Worm (Caenorhabditis elegans) whole organism, young adult: ENCODE results near the gene srx-85.

ENCODE experiments used
- B0336.3 ChIP-seq: fragments of 200-800 bp; sonication (Bioruptor generic); IDR thresholded peaks from 2 replicates; pipeline ENCODE4 v1.3.6; 2022; ENCODE audit warnings: missing genetic modification characterization, missing compliant biosample characterization
- C06A6.2 ChIP-seq: fragments of 200-800 bp; sonication (Bioruptor generic); conservative IDR thresholded peaks from 2 replicates; pipeline ENCODE4 v1.3.6; 2022; ENCODE audit warnings: missing genetic modification characterization, missing compliant biosample characterization
- F10E7.11 ChIP-seq: sonication (generic microtip); optimal IDR thresholded peaks from 2 replicates; lab custom pipeline; 2017; ENCODE audit warnings: mild to moderate bottlenecking, missing genetic modification characterization, moderate library complexity, missing compliant biosample characterization
- F37B4.10 ChIP-seq: fragments of 200-800 bp; sonication (Bioruptor generic); IDR thresholded peaks from 2 replicates; pipeline ENCODE4 v1.3.6; 2022; ENCODE audit warnings: missing genetic modification characterization, missing compliant biosample characterization
- F57C9.4 ChIP-seq: sonication (generic microtip); optimal IDR thresholded peaks from 2 replicates; lab custom pipeline; 2017; ENCODE audit warnings: mild to moderate bottlenecking, missing genetic modification characterization, missing compliant biosample characterization
- K12H6.12 ChIP-seq: fragments of 200-800 bp; sonication (Bioruptor generic); optimal IDR thresholded peaks from 2 replicates; lab custom pipeline; 2018; ENCODE audit warnings: mild to moderate bottlenecking, missing genetic modification characterization, missing compliant biosample characterization
- T07F8.4 ChIP-seq: sonication (generic microtip); optimal IDR thresholded peaks from 2 replicates; lab custom pipeline; 2016; ENCODE audit warnings: mild to moderate bottlenecking, missing genetic modification characterization, moderate library complexity, missing compliant biosample characterization
- Y53G8AR.9 ChIP-seq: fragments of 200-800 bp; sonication (Bioruptor generic); conservative IDR thresholded peaks from 2 replicates; pipeline ENCODE4 v1.3.6; 2022; ENCODE audit warnings: missing genetic modification reagents, missing genetic modification characterization, missing compliant biosample characterization
- Y56A3A.18 ChIP-seq: fragments of 200-800 bp; sonication (Bioruptor generic); IDR thresholded peaks from 2 replicates; pipeline ENCODE4 v1.3.6; 2022; ENCODE audit warnings: missing genetic modification reagents, missing genetic modification characterization, missing compliant biosample characterization
- Y95B8A.8 ChIP-seq: fragments of 200-800 bp; sonication (Bioruptor generic); IDR thresholded peaks from 2 replicates; pipeline ENCODE4 v1.3.6; 2022; ENCODE audit warnings: missing genetic modification reagents, missing genetic modification characterization, missing compliant biosample characterization
- ZK185.1 ChIP-seq: sonication (generic microtip); optimal IDR thresholded peaks from 2 replicates; lab custom pipeline; 2016; ENCODE audit warnings: mild to moderate bottlenecking, missing genetic modification characterization, missing compliant biosample characterization; ENCODE audit not compliant: poor library complexity, severe bottlenecking
- akir-1 ChIP-seq: fragments of 200-800 bp; sonication (Bioruptor generic); optimal IDR thresholded peaks from 2 replicates; lab custom pipeline; 2018; ENCODE audit warnings: mild to moderate bottlenecking, missing genetic modification characterization, moderate library complexity, missing compliant biosample characterization
- aptf-2 ChIP-seq: fragments of 200-800 bp; sonication (Bioruptor generic); conservative IDR thresholded peaks from 2 replicates; pipeline ENCODE4 v1.3.6; 2022; ENCODE audit warnings: missing genetic modification reagents, missing genetic modification characterization, missing compliant biosample characterization
- athp-1 ChIP-seq: sonication (generic microtip); optimal IDR thresholded peaks from 2 replicates; lab custom pipeline; 2017; ENCODE audit warnings: mild to moderate bottlenecking, missing genetic modification characterization, missing compliant biosample characterization
- attf-5 ChIP-seq: fragments of 200-800 bp; sonication (Bioruptor generic); optimal IDR thresholded peaks from 2 replicates; lab custom pipeline; 2018; ENCODE audit warnings: mild to moderate bottlenecking, missing genetic modification characterization, missing compliant biosample characterization
- cebp-1 ChIP-seq, 2 experiments: fragments of 200-800 bp in 1 of 2; sonication (Bioruptor generic) in 1 of 2; sonication (generic microtip) in 1 of 2; IDR thresholded peaks in 1 of 2; optimal IDR thresholded peaks in 1 of 2; 2 replicates each; pipeline versions ENCODE4 v1.3.6 to Lab custom; 2017 to 2022; ENCODE audit warnings: missing compliant biosample characterization in 2 of 2, missing genetic modification characterization in 2 of 2, mild to moderate bottlenecking in 1 of 2, missing genetic modification reagents in 1 of 2, moderate library complexity in 1 of 2
- ceh-100 ChIP-seq: fragments of 200-800 bp; sonication (Bioruptor generic); IDR thresholded peaks from 2 replicates; pipeline ENCODE4 v1.3.6; 2022; ENCODE audit warnings: missing genetic modification reagents, missing genetic modification characterization, missing compliant biosample characterization
- ceh-27 ChIP-seq: fragments of 200-800 bp; sonication (Bioruptor generic); optimal IDR thresholded peaks from 2 replicates; lab custom pipeline; 2018; ENCODE audit warnings: mild to moderate bottlenecking, missing genetic modification characterization, moderate library complexity, missing compliant biosample characterization
- ceh-58 ChIP-seq: fragments of 200-800 bp; sonication (Bioruptor generic); IDR thresholded peaks from 2 replicates; pipeline ENCODE4 v1.3.6; 2022; ENCODE audit warnings: missing genetic modification characterization, missing compliant biosample characterization
- chd-7 ChIP-seq: sonication (generic microtip); optimal IDR thresholded peaks from 2 replicates; lab custom pipeline; 2016; ENCODE audit warnings: mild to moderate bottlenecking, missing genetic modification characterization, moderate library complexity, missing compliant biosample characterization
- efl-1 ChIP-seq: fragments of 150-350 bp; optimal IDR thresholded peaks from 2 replicates; lab custom pipeline; 2014; ENCODE audit warnings: missing biosample characterization, missing genetic modification reagents, missing genetic modification characterization
- egl-44 ChIP-seq: fragments of 200-800 bp; sonication (Bioruptor generic); IDR thresholded peaks from 2 replicates; pipeline ENCODE4 v1.3.6; 2022; ENCODE audit warnings: missing genetic modification reagents, missing genetic modification characterization, missing compliant biosample characterization
- ekl-4 ChIP-seq: fragments of 200-800 bp; sonication (Bioruptor generic); IDR thresholded peaks from 2 replicates; pipeline ENCODE4 v1.3.6; 2022; ENCODE audit warnings: missing genetic modification reagents, missing genetic modification characterization, missing compliant biosample characterization
- gei-17 ChIP-seq: fragments of 200-800 bp; sonication (Bioruptor generic); optimal IDR thresholded peaks from 2 replicates; lab custom pipeline; 2018; ENCODE audit warnings: mild to moderate bottlenecking, missing genetic modification characterization, missing compliant biosample characterization
- lag-1 ChIP-seq: fragments of 200-800 bp; sonication (Bioruptor generic); IDR thresholded peaks from 2 replicates; pipeline ENCODE4 v1.3.6; 2022; ENCODE audit warnings: missing genetic modification reagents, missing genetic modification characterization, missing compliant biosample characterization
- let-526 ChIP-seq: fragments of 200-800 bp; sonication (Bioruptor generic); IDR thresholded peaks from 2 replicates; pipeline ENCODE4 v1.3.6; 2022; ENCODE audit warnings: missing genetic modification reagents, missing genetic modification characterization, missing compliant biosample characterization
- lin-26 ChIP-seq: fragments of 200-800 bp; sonication (Bioruptor generic); IDR thresholded peaks from 2 replicates; pipeline ENCODE4 v1.3.6; 2022; ENCODE audit warnings: missing genetic modification reagents, missing genetic modification characterization, missing compliant biosample characterization
- lin-54 ChIP-seq: fragments of 200-800 bp; sonication (Bioruptor generic); optimal IDR thresholded peaks from 2 replicates; lab custom pipeline; 2018; ENCODE audit warnings: mild to moderate bottlenecking, missing genetic modification characterization, missing compliant biosample characterization
- lsl-1 ChIP-seq: fragments of 200-800 bp; sonication (Bioruptor generic); optimal IDR thresholded peaks from 2 replicates; lab custom pipeline; 2018; ENCODE audit warnings: mild to moderate bottlenecking, missing genetic modification characterization, moderate library complexity, missing compliant biosample characterization
- madf-10 ChIP-seq: sonication (generic microtip); optimal IDR thresholded peaks from 2 replicates; lab custom pipeline; 2016; ENCODE audit warnings: mild to moderate bottlenecking, missing genetic modification characterization, missing compliant biosample characterization
- madf-3 ChIP-seq: fragments of 200-800 bp; sonication (Bioruptor generic); IDR thresholded peaks from 2 replicates; pipeline ENCODE4 v1.3.6; 2022; ENCODE audit warnings: missing genetic modification reagents, missing genetic modification characterization, missing compliant biosample characterization
- mcd-1 ChIP-seq: fragments of 200-800 bp; sonication (Bioruptor generic); IDR thresholded peaks from 2 replicates; pipeline ENCODE4 v1.3.6; 2022; ENCODE audit warnings: missing genetic modification reagents, missing genetic modification characterization, missing compliant biosample characterization
- mes-4 ChIP-seq: sonication (generic microtip); optimal IDR thresholded peaks from 2 replicates; lab custom pipeline; 2016; ENCODE audit warnings: missing genotype, missing genetic modification characterization, missing compliant biosample characterization
- nfya-1 ChIP-seq: sonication (generic microtip); optimal IDR thresholded peaks from 2 replicates; lab custom pipeline; 2017; ENCODE audit warnings: antibody characterized with exemption, missing compliant biosample characterization, missing genetic modification characterization, borderline replicate concordance; ENCODE audit not compliant: insufficient read depth
- nfya-2 ChIP-seq: fragments of 200-800 bp; sonication (Bioruptor generic); IDR thresholded peaks from 2 replicates; pipeline ENCODE4 v1.3.6; 2022; ENCODE audit warnings: missing genetic modification reagents, missing genetic modification characterization, missing compliant biosample characterization
- nhr-120 ChIP-seq: fragments of 200-800 bp; sonication (Bioruptor generic); IDR thresholded peaks from 2 replicates; pipeline ENCODE4 v1.3.6; 2022; ENCODE audit warnings: missing genetic modification characterization, missing compliant biosample characterization
- nhr-179 ChIP-seq: sonication (generic microtip); optimal IDR thresholded peaks from 2 replicates; lab custom pipeline; 2016; ENCODE audit warnings: mild to moderate bottlenecking, missing genetic modification characterization, missing compliant biosample characterization
- pbrm-1 ChIP-seq: fragments of 200-800 bp; sonication (Bioruptor generic); IDR thresholded peaks from 2 replicates; pipeline ENCODE4 v1.3.6; 2022; ENCODE audit warnings: missing genetic modification reagents, missing genetic modification characterization, missing compliant biosample characterization
- rcor-1 ChIP-seq: fragments of 200-800 bp; sonication (Bioruptor generic); IDR thresholded peaks from 2 replicates; pipeline ENCODE4 v1.3.6; 2022; ENCODE audit warnings: missing genetic modification reagents, missing genetic modification characterization, missing compliant biosample characterization
- snpc-4 ChIP-seq, 5 experiments: fragments of 150-350 bp in 1 of 5; sonication (generic microtip) in 4 of 5; optimal IDR thresholded peaks; 2 replicates each; lab custom pipeline; 2014 to 2018; ENCODE audit warnings: missing genetic modification characterization in 5 of 5, missing biosample characterization in 3 of 5, antibody characterized with exemption in 2 of 5, mild to moderate bottlenecking in 2 of 5, missing compliant biosample characterization in 2 of 5, missing genotype in 2 of 5, moderate library complexity in 2 of 5, missing genetic modification reagents in 1 of 5
- unc-62 ChIP-seq: fragments of 150-350 bp; optimal IDR thresholded peaks from 2 replicates; lab custom pipeline; 2014; ENCODE audit warnings: missing biosample characterization, missing genetic modification reagents, missing genetic modification characterization
- xnd-1 ChIP-seq: sonication (generic microtip); optimal IDR thresholded peaks from 2 replicates; lab custom pipeline; 2016; ENCODE audit warnings: missing genotype, missing genetic modification reagents, missing genetic modification characterization, missing compliant biosample characterization
- ztf-18 ChIP-seq: sonication (generic microtip); optimal IDR thresholded peaks from 2 replicates; lab custom pipeline; 2016; ENCODE audit warnings: missing genotype, mild to moderate bottlenecking, missing genetic modification characterization, missing compliant biosample characterization
- ztf-22 ChIP-seq: fragments of 200-800 bp; sonication (Bioruptor generic); optimal IDR thresholded peaks from 2 replicates; lab custom pipeline; 2018; ENCODE audit warnings: mild to moderate bottlenecking, missing genetic modification characterization, moderate library complexity, missing compliant biosample characterization
- ztf-28 ChIP-seq: fragments of 200-800 bp; sonication (Bioruptor generic); IDR thresholded peaks from 2 replicates; pipeline ENCODE4 v1.3.6; 2022; ENCODE audit warnings: missing genetic modification reagents, missing genetic modification characterization, missing compliant biosample characterization

Gene srx-85

DNA sequence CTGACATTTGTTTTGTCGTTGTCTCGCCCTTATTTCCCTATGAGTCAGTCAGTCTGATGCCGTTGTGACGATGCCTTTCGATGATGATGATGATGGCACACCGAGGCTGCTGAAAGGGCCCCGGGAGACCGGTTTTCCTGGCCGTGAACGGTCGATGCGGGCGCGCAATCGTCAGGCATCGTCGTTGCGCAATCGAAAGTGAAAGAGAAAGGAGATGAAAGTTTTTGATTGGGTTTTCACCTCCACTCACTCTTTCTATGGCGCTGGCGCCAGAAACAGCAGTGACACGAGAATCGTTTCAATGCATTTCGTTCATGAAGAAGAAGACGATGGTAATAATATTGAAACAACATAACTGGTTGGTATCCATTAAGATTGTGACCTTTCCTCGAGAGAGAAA, 19.5 kb upstream of the srx-85 start (continued):
- TF ChIP-seq ceh-27 (peak; percentile 27), ztf-22 (GFP tag; lab: Kevin White, UChicago) (no peak), ztf-28 (GFP tag; lab: Robert Waterston, UW) (no peak), rcor-1 (GFP tag; lab: Robert Waterston, UW) (no peak), ztf-18 (tag; lab: Kevin White, UChicago) (no peak), attf-5 (GFP tag; lab: Kevin White, UChicago) (no peak), Y95B8A.8 (GFP tag; lab: Robert Waterston, UW) (no peak), ceh-100 (GFP tag; lab: Robert Waterston, UW) (no peak), mes-4 (tag; lab: Kevin White, UChicago) (no peak), F57C9.4 (tag; lab: Kevin White, UChicago) (no peak), akir-1 (peak; percentile 74), nhr-120 (GFP tag; lab: Robert Waterston, UW) (0 out of 2 replicates have a peak, but pooled peaks have one; percentile 75), B0336.3 (GFP tag; lab: Robert Waterston, UW) (no peak), madf-3 (GFP tag; lab: Robert Waterston, UW) (no peak), efl-1 (GFP tag; lab: Kevin White, UChicago) (no peak), Y53G8AR.9 (0 out of 2 replicates have a peak, but pooled peaks have one; percentile 19), lsl-1 (GFP tag; lab: Kevin White, UChicago) (no peak), pbrm-1 (peak; percentile 49; the same call in 1 of the 2 replicates), egl-44 (GFP tag; lab: Robert Waterston, UW) (no peak), lag-1 (GFP tag; lab: Robert Waterston, UW) (no peak), C06A6.2 (0 out of 2 replicates have a peak, but pooled peaks have one; percentile 37), K12H6.12 (tag; lab: Kevin White, UChicago) (no peak), xnd-1 (tag; lab: Kevin White, UChicago) (no peak), ceh-58 (0 out of 2 replicates have a peak, but pooled peaks have one; percentile 33), athp-1 (no peak), cebp-1 (GFP tag; IDR thresholded peaks at IDR 0.05; lab: Robert Waterston, UW) (no peak), cebp-1 (tag; optimal IDR thresholded peaks at IDR 0.05; lab: Kevin White, UChicago) (peak; percentile 16), T07F8.4 (no peak), chd-7 (tag; lab: Kevin White, UChicago) (no peak), nfya-1 (tag; lab: Kevin White, UChicago) (no peak), mcd-1 (GFP tag; lab: Robert Waterston, UW) (no peak; the same call in 1 of the 2 replicates), lin-26 (GFP tag; lab: Robert Waterston, UW) (0 out of 2 replicates have a peak, but pooled peaks have one; percentile 17)
- TF ChIP-seq, all 124 proteins: peak for 11

DNA sequence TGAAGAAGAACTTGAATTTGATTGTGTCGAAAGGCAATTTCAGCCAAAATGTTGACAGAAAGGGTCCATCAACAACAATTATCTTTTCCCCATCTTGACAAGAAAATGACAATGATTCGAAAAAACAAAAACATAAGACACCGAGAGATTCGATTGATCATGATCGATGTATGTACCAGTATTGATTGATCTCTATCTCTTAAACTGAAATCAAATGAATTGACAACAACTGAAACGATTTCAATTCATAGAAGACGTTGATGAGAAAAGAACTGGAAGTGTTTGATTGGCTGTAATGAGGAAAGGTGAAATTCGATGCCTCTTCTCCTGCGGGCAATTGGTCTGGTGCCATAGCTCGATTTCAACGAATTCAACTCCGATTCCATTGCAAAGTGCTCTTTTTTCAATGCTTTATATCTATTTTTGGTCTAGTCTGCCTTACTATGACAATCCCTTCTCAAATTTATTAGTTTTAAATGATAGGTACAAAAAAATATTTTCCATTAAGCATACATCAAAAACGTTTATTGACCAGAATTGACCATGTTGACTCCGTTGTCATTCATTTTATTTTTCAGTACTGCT, 19.0 kb upstream of the srx-85 start:
- peak; percentile 0; the same call in 1 of the 2 replicates for TF ChIP-seq pbrm-1
- no peak for TF ChIP-seq rcor-1 (GFP tag; lab: Robert Waterston, UW)
- no peak for TF ChIP-seq F37B4.10
- no peak for TF ChIP-seq nfya-2 (GFP tag; lab: Robert Waterston, UW)
- TF ChIP-seq nfya-1 (tag; lab: Kevin White, UChicago): no peak
- no peak for TF ChIP-seq K12H6.12 (tag; lab: Kevin White, UChicago)
- no peak for TF ChIP-seq nhr-179 (tag; lab: Kevin White, UChicago)
- TF ChIP-seq unc-62 (GFP tag; lab: Kevin White, UChicago): no peak
- 0 out of 2 replicates have a peak, but pooled peaks have one; percentile 53 for TF ChIP-seq let-526 (GFP tag; lab: Robert Waterston, UW)
- no peak for TF ChIP-seq gei-17 (GFP tag; lab: Kevin White, UChicago)
- no peak for TF ChIP-seq ceh-100 (GFP tag; lab: Robert Waterston, UW)
- TF ChIP-seq F10E7.11: no peak
- no peak for TF ChIP-seq madf-10
- peak; percentile 29; the same call in 1 of the 2 replicates for TF ChIP-seq ekl-4 (GFP tag; lab: Robert Waterston, UW)
- no peak for TF ChIP-seq aptf-2 (GFP tag; lab: Robert Waterston, UW)
- no peak for TF ChIP-seq lin-54 (GFP tag; lab: Kevin White, UChicago)
- TF ChIP-seq snpc-4 (GFP tag; optimal IDR thresholded peaks at IDR 0.05; lab: Kevin White, UChicago): no peak
- TF ChIP-seq snpc-4 (tag; optimal IDR thresholded peaks at IDR 0.05; lab: Kevin White, UChicago): no peak
- TF ChIP-seq madf-3 (GFP tag; lab: Robert Waterston, UW): no peak
- TF ChIP-seq Y56A3A.18: no peak
- TF ChIP-seq ceh-58: no peak
- TF ChIP-seq T07F8.4: no peak
- 0 out of 2 replicates have a peak, but pooled peaks have one; percentile 14 for TF ChIP-seq Y53G8AR.9
- TF ChIP-seq ZK185.1 (tag; lab: Kevin White, UChicago): peak; percentile 11
